Worm (Caenorhabditis elegans) whole organism, mixed stage, embryonic: Measurements from ENCODE around the gene F54G2.1.

Source experiments
- blmp-1 ChIP-seq: fragments of 150-350 bp; optimal IDR thresholded peaks from 2 replicates; lab custom pipeline; 2014; ENCODE audit warnings: missing biosample characterization, missing genetic modification characterization
- elt-3 ChIP-seq: fragments of 150-350 bp; optimal IDR thresholded peaks from 2 replicates; lab custom pipeline; 2014; ENCODE audit warnings: missing biosample characterization, missing genetic modification characterization
- mls-2 ChIP-seq: sonication (generic microtip); optimal IDR thresholded peaks from 2 replicates; lab custom pipeline; 2016; ENCODE audit warnings: mild to moderate bottlenecking, missing genetic modification characterization, moderate library complexity, missing compliant biosample characterization
- nhr-237 ChIP-seq: fragments of 150-350 bp; optimal IDR thresholded peaks from 2 replicates; lab custom pipeline; 2014; ENCODE audit warnings: missing biosample characterization, missing genetic modification characterization
- nhr-76 ChIP-seq: sonication (generic microtip); optimal IDR thresholded peaks from 2 replicates; lab custom pipeline; 2017; ENCODE audit warnings: missing biosample characterization, missing genetic modification characterization
- sptf-1 ChIP-seq: sonication (generic microtip); optimal IDR thresholded peaks from 2 replicates; lab custom pipeline; 2017; ENCODE audit warnings: mild to moderate bottlenecking, missing genetic modification characterization, moderate library complexity, missing compliant biosample characterization
- ztf-11 ChIP-seq: fragments of 150-350 bp; optimal IDR thresholded peaks from 2 replicates; lab custom pipeline; 2014; ENCODE audit warnings: missing biosample characterization, missing genetic modification characterization

DNA sequence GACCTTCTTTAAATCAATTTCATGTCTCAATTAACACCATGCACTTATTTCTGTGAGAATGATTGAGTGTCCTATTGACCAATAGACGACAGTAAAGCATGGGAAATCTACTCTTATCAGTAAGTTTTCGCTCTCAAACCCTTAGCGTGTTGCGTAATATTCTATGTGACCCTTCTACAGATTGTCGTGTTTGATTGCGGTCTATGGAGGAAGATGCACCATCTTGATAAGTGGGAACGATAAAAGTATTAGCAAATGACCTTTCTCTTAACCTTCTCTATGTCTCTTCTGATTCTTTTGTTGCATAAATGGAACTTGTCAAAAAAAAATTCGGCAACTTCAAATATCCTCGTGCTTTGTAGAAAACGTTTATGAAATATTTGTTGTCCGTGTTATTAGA, 39.7 kb upstream of the F54G2.1 start:
- no peak for TF ChIP-seq ztf-11 (tag; lab: Kevin White, UChicago)
- TF ChIP-seq elt-3 (tag; lab: Kevin White, UChicago) = no peak
- TF ChIP-seq sptf-1 (tag; lab: Kevin White, UChicago) = no peak
- no peak for TF ChIP-seq blmp-1 (tag; lab: Kevin White, UChicago)
- TF ChIP-seq nhr-237 (tag; lab: Kevin White, UChicago) = no peak
- TF ChIP-seq nhr-76 = no peak
- no peak for TF ChIP-seq mls-2 (tag; lab: Kevin White, UChicago)
